Fruit fly (Drosophila melanogaster) whole organism, embryonic: ENCODE data around the gene CG9389.

Experiments used
- CG18619 ChIP-seq: fragments of 200-800 bp; sonication (Bioruptor generic); optimal IDR thresholded peaks from 3 replicates; lab custom pipeline; 2017; ENCODE audit warnings: missing biosample characterization, mild to moderate bottlenecking, missing genetic modification characterization
- CG6175 ChIP-seq: fragments of 200-800 bp; sonication (Bioruptor generic); IDR thresholded peaks from 3 replicates; pipeline ENCODE4 v1.3.6; 2022; ENCODE audit warnings: missing biosample characterization, missing genetic modification characterization
- pros ChIP-seq: fragments of 200-800 bp; sonication (Bioruptor generic); optimal IDR thresholded peaks from 3 replicates; lab custom pipeline; 2019; ENCODE audit warnings: missing biosample characterization, mild to moderate bottlenecking, missing genetic modification characterization, moderate library complexity

- TF ChIP-seq CG18619 (GFP tag; lab: Kevin White, UChicago) (no peak), CG6175 (GFP tag; lab: Robert Waterston, UW) (no peak), pros (GFP tag; lab: Kevin White, UChicago) (no peak)
Measured at dm6 chr3L:21281706-21282105, 11.3 kb upstream of the CG9389 start.
